Worm (Caenorhabditis elegans): ENCODE data around the gene asna-1.

ce11 chrIII:8899767-8900166 lies 4.9 kb downstream of the asna-1 start:
- TF ChIP-seq him-1 (tag; optimal IDR thresholded peaks at IDR 0.05) (no peak), dao-5 (tag; optimal IDR thresholded peaks at IDR 0.05) (no peak), W03F9.2 (tag; optimal IDR thresholded peaks at IDR 0.05) (peak; percentile 65)

Data from whole organism, L4/young adult.